Fruit fly (Drosophila melanogaster): ENCODE measurements around the gene CG16721.

DNA sequence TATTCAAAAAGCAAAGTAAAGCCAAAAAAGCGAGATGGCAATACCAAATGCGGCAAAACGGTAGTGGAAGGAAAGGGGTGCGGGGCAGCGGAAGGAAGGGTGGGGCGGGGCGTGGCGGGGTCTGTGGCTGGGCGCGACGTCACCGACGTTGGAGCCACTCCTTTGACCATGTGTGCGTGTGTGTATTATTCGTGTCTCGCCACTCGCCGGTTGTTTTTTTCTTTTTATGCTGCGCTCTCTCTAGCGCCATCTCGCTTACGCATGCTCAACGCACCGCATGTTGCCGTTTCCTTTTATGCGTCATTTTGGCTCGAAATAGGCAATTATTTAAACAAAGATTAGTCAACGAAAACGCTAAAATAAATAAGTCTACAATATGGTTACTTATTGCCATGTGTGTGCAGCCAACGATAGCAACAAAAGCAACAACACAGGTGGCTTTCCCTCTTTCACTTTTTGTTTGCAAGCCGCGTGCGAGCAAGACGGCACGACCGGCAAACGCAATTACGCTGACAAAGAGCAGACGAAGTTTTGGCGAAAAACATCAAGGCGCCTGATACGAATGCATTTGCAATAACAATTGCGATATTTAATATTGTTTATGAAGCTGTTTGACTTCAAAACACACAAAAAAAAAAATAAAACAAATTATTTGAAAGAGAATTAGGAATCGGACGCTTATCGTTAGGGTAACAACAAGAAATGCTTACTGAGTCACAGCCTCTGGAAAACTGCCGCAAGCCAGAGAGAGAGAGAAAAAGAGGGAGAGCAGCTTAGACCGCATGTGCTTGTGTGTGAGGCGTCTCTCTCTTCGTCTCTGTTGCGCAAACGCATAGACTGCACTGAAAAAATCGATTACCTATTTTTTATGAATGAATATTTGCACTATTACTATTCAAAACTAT, 19.8 kb downstream of the CG16721 start:
- TF ChIP-seq cnc (optimal IDR thresholded peaks at IDR 0.05) = no peak
- TF ChIP-seq ovo (GFP tag; optimal IDR thresholded peaks at IDR 0.05) = peak; percentile 25
- peak; percentile 5 for TF ChIP-seq CG14711 (tag; optimal IDR thresholded peaks at IDR 0.05)
- no peak for TF ChIP-seq CG7045 (GFP tag; optimal IDR thresholded peaks at IDR 0.05)
- no peak for TF ChIP-seq Hr96 (GFP tag; optimal IDR thresholded peaks at IDR 0.05)
- no peak for TF ChIP-seq Clk (GFP tag; optimal IDR thresholded peaks at IDR 0.05)
- no peak for TF ChIP-seq CG12768 (GFP tag; optimal IDR thresholded peaks at IDR 0.05)
- peak; percentile 20 for TF ChIP-seq bab1 (GFP tag; optimal IDR thresholded peaks at IDR 0.05)
- peak; percentile 11 for TF ChIP-seq Mnt (GFP tag; optimal IDR thresholded peaks at IDR 0.05)
- TF ChIP-seq CG7101 (tag; optimal IDR thresholded peaks at IDR 0.05) = no peak
- TF ChIP-seq tj (GFP tag; optimal IDR thresholded peaks at IDR 0.05) = peak; percentile 75
- TF ChIP-seq kay (GFP tag; ENCODE audit: borderline replicate concordance) = peak; percentile 30
- no peak for TF ChIP-seq CG5204 (GFP tag; optimal IDR thresholded peaks at IDR 0.05)
- peak; percentile 62 for TF ChIP-seq pad (GFP tag; optimal IDR thresholded peaks at IDR 0.05)
